Worm (Caenorhabditis elegans): ENCODE data around the gene ZK1067.3.

ce11 chrII:9173471-9173870, 49.6 kb upstream of the ZK1067.3 start:
- TF ChIP-seq ceh-88 (GFP tag; IDR thresholded peaks at IDR 0.05) = no peak
- no peak for TF ChIP-seq nhr-12 (tag; optimal IDR thresholded peaks at IDR 0.05)
- TF ChIP-seq alr-1 (tag; optimal IDR thresholded peaks at IDR 0.05; ENCODE audit: borderline replicate concordance) = no peak
- TF ChIP-seq aly-2 (tag; optimal IDR thresholded peaks at IDR 0.05) = no peak
- TF ChIP-seq elt-2 (tag; optimal IDR thresholded peaks at IDR 0.05) = no peak

All from whole organism, L1 larva.